Worm (Caenorhabditis elegans): Measurements from ENCODE around the gene ztf-13.

DNA sequence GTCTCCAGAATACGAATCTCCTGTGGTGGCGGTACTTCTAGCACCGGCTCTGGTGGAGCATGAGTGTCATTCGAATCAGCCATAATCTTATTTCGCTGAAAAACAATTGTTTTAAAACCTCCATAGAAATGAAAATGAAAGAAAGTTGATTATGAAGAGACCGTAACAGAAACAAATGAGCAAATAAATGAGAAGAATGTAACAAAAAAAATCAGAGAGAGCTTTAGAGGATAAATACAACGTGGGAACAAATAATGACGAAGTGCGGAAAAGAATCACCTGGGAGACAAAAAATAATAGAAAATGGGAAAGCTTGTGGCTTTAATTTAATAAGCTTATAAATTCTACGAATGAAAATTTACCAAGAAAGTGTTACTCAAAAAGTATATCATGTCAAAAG, 25.0 kb upstream of the ztf-13 start, which contains the start of gene spc-1:
- no peak for TF ChIP-seq sea-2 (GFP tag; IDR thresholded peaks at IDR 0.05)
- no peak for TF ChIP-seq snpc-4 (GFP tag; optimal IDR thresholded peaks at IDR 0.05)
- TF ChIP-seq snpc-4 (tag; optimal IDR thresholded peaks at IDR 0.05), result no peak
